Worm (Caenorhabditis elegans) whole organism, L4 larva: ENCODE results near the gene M03C11.6.

Experiments
- F37D6.2 ChIP-seq: sonication (generic microtip); optimal IDR thresholded peaks from 2 replicates; lab custom pipeline; 2016; ENCODE audit warnings: mild to moderate bottlenecking, missing genetic modification characterization, missing compliant biosample characterization
- F49E8.2 ChIP-seq: sonication (generic microtip); optimal IDR thresholded peaks from 2 replicates; lab custom pipeline; 2016; ENCODE audit warnings: missing compliant biosample characterization, mild to moderate bottlenecking, missing genetic modification characterization, borderline replicate concordance
- R02D3.7 ChIP-seq: fragments of 150-350 bp; sonication (generic microtip); optimal IDR thresholded peaks from 3 replicates; lab custom pipeline; 2014; ENCODE audit warnings: missing biosample characterization, missing genetic modification characterization
- Y5F2A.4 ChIP-seq: fragments of 200-800 bp; sonication (Bioruptor generic); optimal IDR thresholded peaks from 2 replicates; lab custom pipeline; 2018; ENCODE audit warnings: mild to moderate bottlenecking, missing genetic modification characterization, missing compliant biosample characterization
- ZK337.2 ChIP-seq: fragments of 200-800 bp; sonication (Bioruptor generic); IDR thresholded peaks from 2 replicates; pipeline ENCODE4 v1.3.6; 2022; ENCODE audit warnings: missing genetic modification reagents, missing genetic modification characterization, missing compliant biosample characterization
- ZK546.5 ChIP-seq, 2 experiments: sonication (generic microtip); optimal IDR thresholded peaks; 2 replicates each; lab custom pipeline; 2017; ENCODE audit warnings: missing biosample characterization in 2 of 2, missing genetic modification characterization in 2 of 2
- aha-1 ChIP-seq: fragments of 150-350 bp; peaks from one replicate; lab custom pipeline; 2014; ENCODE audit warnings: missing biosample characterization, missing genetic modification characterization
- aly-2 ChIP-seq: sonication (generic microtip); optimal IDR thresholded peaks from 2 replicates; lab custom pipeline; 2018; ENCODE audit warnings: missing biosample characterization, missing genetic modification characterization
- ama-1 ChIP-seq: fragments of 150-350 bp; optimal IDR thresholded peaks from 2 replicates; lab custom pipeline; 2014; ENCODE audit warnings: inconsistent platforms, mixed read lengths
- arid-1 ChIP-seq: fragments of 200-800 bp; sonication (Bioruptor generic); conservative IDR thresholded peaks from 2 replicates; pipeline ENCODE4 v1.3.6; 2022; ENCODE audit warnings: missing genetic modification reagents, missing genetic modification characterization, missing compliant biosample characterization
- ceh-20 ChIP-seq: fragments of 200-800 bp; sonication (Bioruptor generic); IDR thresholded peaks from 2 replicates; pipeline ENCODE4 v1.3.6; 2022; ENCODE audit warnings: missing genetic modification reagents, missing genetic modification characterization, missing compliant biosample characterization
- ceh-32 ChIP-seq: sonication (generic microtip); optimal IDR thresholded peaks from 2 replicates; lab custom pipeline; 2016; ENCODE audit warnings: mild to moderate bottlenecking, missing genetic modification characterization, missing compliant biosample characterization; ENCODE audit not compliant: poor library complexity
- ceh-82 ChIP-seq: sonication (generic microtip); optimal IDR thresholded peaks from 2 replicates; lab custom pipeline; 2017; ENCODE audit warnings: missing biosample characterization, missing genetic modification characterization
- ces-1 ChIP-seq: fragments of 150-350 bp; sonication (generic microtip); optimal IDR thresholded peaks from 4 replicates; lab custom pipeline; 2014; ENCODE audit warnings: missing biosample characterization, missing genetic modification reagents, missing genetic modification characterization
- cey-2 ChIP-seq: sonication (generic microtip); optimal IDR thresholded peaks from 3 replicates; lab custom pipeline; 2017; ENCODE audit warnings: missing genetic modification characterization, mild to moderate bottlenecking, missing compliant biosample characterization, antibody characterized with exemption, borderline replicate concordance; ENCODE audit not compliant: insufficient read depth
- daf-16 ChIP-seq, 3 experiments: sonication (generic microtip); optimal IDR thresholded peaks; 2 replicates each; lab custom pipeline; 2016 to 2017; ENCODE audit warnings: missing genetic modification characterization in 3 of 3, missing genetic modification reagents in 3 of 3, mild to moderate bottlenecking in 2 of 3, missing compliant biosample characterization in 2 of 3, missing biosample characterization in 1 of 3, moderate library complexity in 1 of 3
- daf-19 ChIP-seq: fragments of 200-800 bp; sonication (Bioruptor generic); conservative IDR thresholded peaks from 2 replicates; pipeline ENCODE4 v1.3.6; 2022; ENCODE audit warnings: missing genetic modification characterization, missing compliant biosample characterization
- daf-8 ChIP-seq: fragments of 200-800 bp; sonication (Bioruptor generic); IDR thresholded peaks from 2 replicates; pipeline ENCODE4 v1.3.6; 2022; ENCODE audit warnings: missing genetic modification characterization, missing compliant biosample characterization
- dmd-6 ChIP-seq: fragments of 200-800 bp; sonication (Bioruptor generic); IDR thresholded peaks from 2 replicates; pipeline ENCODE4 v1.3.6; 2022; ENCODE audit warnings: missing genetic modification reagents, missing genetic modification characterization, missing compliant biosample characterization
- dmd-9 ChIP-seq: fragments of 200-800 bp; sonication (Bioruptor generic); IDR thresholded peaks from 2 replicates; pipeline ENCODE4 v1.3.6; 2022; ENCODE audit warnings: missing genetic modification reagents, missing genetic modification characterization, missing compliant biosample characterization
- duxl-1 ChIP-seq: sonication (generic microtip); optimal IDR thresholded peaks from 2 replicates; lab custom pipeline; 2016; ENCODE audit warnings: mild to moderate bottlenecking, missing genetic modification characterization, moderate library complexity, missing compliant biosample characterization; ENCODE audit not compliant: poor library complexity
- egl-27 ChIP-seq: sonication (generic microtip); optimal IDR thresholded peaks from 3 replicates; lab custom pipeline; 2017; ENCODE audit warnings: missing biosample characterization, missing genetic modification reagents, missing genetic modification characterization
- fkh-10 ChIP-seq: fragments of 150-350 bp; optimal IDR thresholded peaks from 2 replicates; lab custom pipeline; 2014; ENCODE audit warnings: missing biosample characterization, missing genetic modification reagents, missing genetic modification characterization
- hmg-1.1 ChIP-seq: fragments of 200-800 bp; sonication (Bioruptor generic); IDR thresholded peaks from 2 replicates; pipeline ENCODE4 v1.3.6; 2022; ENCODE audit warnings: missing genetic modification reagents, missing genetic modification characterization, missing compliant biosample characterization
- jun-1 ChIP-seq: fragments of 150-350 bp; optimal IDR thresholded peaks from 2 replicates; lab custom pipeline; 2014; ENCODE audit warnings: missing biosample characterization, missing genetic modification reagents, missing genetic modification characterization
- lin-15B ChIP-seq: fragments of 150-350 bp; sonication (generic microtip); optimal IDR thresholded peaks from 3 replicates; lab custom pipeline; 2014; ENCODE audit warnings: missing biosample characterization, missing genetic modification characterization
- lin-38 ChIP-seq: fragments of 200-800 bp; sonication (Bioruptor generic); IDR thresholded peaks from 2 replicates; pipeline ENCODE4 v1.3.6; 2022; ENCODE audit warnings: missing genetic modification reagents, missing genetic modification characterization, missing compliant biosample characterization
- lir-3 ChIP-seq: sonication (generic microtip); optimal IDR thresholded peaks from 2 replicates; lab custom pipeline; 2016; ENCODE audit warnings: mild to moderate bottlenecking, missing genetic modification characterization, missing compliant biosample characterization
- lsy-2 ChIP-seq, 2 experiments: fragments of 150-350 bp in 1 of 2; sonication (generic microtip) in 1 of 2; optimal IDR thresholded peaks; 2 replicates each; lab custom pipeline; 2014 to 2017; ENCODE audit warnings: missing biosample characterization in 2 of 2, missing genetic modification characterization in 2 of 2
- madf-5 ChIP-seq, 2 experiments: fragments of 200-800 bp; sonication (Bioruptor generic); IDR thresholded peaks; 2 replicates each; pipeline ENCODE4 v1.3.6; 2022; ENCODE audit warnings: missing compliant biosample characterization in 2 of 2, missing genetic modification characterization in 2 of 2
- mdt-29 ChIP-seq: fragments of 200-800 bp; sonication (Bioruptor generic); IDR thresholded peaks from 2 replicates; pipeline ENCODE4 v1.3.6; 2022; ENCODE audit warnings: missing genetic modification reagents, missing genetic modification characterization, missing compliant biosample characterization
- mes-2 ChIP-seq: sonication (generic microtip); optimal IDR thresholded peaks from 2 replicates; lab custom pipeline; 2016; ENCODE audit warnings: missing genotype, mild to moderate bottlenecking, missing genetic modification characterization, missing compliant biosample characterization; ENCODE audit not compliant: poor library complexity, severe bottlenecking
- nhr-10 ChIP-seq: fragments of 150-350 bp; optimal IDR thresholded peaks from 2 replicates; lab custom pipeline; 2014; ENCODE audit warnings: missing biosample characterization, missing genetic modification characterization
- nhr-25 ChIP-seq: sonication (generic microtip); optimal IDR thresholded peaks from 2 replicates; lab custom pipeline; 2017; ENCODE audit warnings: missing genetic modification characterization, mild to moderate bottlenecking, missing compliant biosample characterization, antibody characterized with exemption, moderate library complexity, borderline replicate concordance; ENCODE audit not compliant: insufficient read depth
- nhr-41 ChIP-seq: fragments of 200-800 bp; sonication (Bioruptor generic); IDR thresholded peaks from 2 replicates; pipeline ENCODE4 v1.3.6; 2022; ENCODE audit warnings: missing genetic modification reagents, missing genetic modification characterization, missing compliant biosample characterization
- nhr-6 ChIP-seq: fragments of 150-350 bp; optimal IDR thresholded peaks from 2 replicates; lab custom pipeline; 2014; ENCODE audit warnings: missing biosample characterization, missing genetic modification characterization
- php-3 ChIP-seq: fragments of 200-800 bp; sonication (Bioruptor generic); IDR thresholded peaks from 2 replicates; pipeline ENCODE4 v1.3.6; 2022; ENCODE audit warnings: missing genetic modification reagents, missing genetic modification characterization, missing compliant biosample characterization
- pqm-1 ChIP-seq: sonication (generic microtip); optimal IDR thresholded peaks from 2 replicates; lab custom pipeline; 2017; ENCODE audit warnings: missing biosample characterization, missing genetic modification characterization
- rbr-2 ChIP-seq: sonication (generic microtip); optimal IDR thresholded peaks from 2 replicates; lab custom pipeline; 2016; ENCODE audit warnings: missing genotype, missing genetic modification characterization, missing compliant biosample characterization
- sdz-12 ChIP-seq: fragments of 200-800 bp; sonication (Bioruptor generic); optimal IDR thresholded peaks from 2 replicates; lab custom pipeline; 2018; ENCODE audit warnings: mild to moderate bottlenecking, missing genetic modification characterization, missing compliant biosample characterization
- set-16 ChIP-seq: fragments of 200-800 bp; sonication (Bioruptor generic); IDR thresholded peaks from 2 replicates; pipeline ENCODE4 v1.3.6; 2022; ENCODE audit warnings: missing genetic modification reagents, missing genetic modification characterization, missing compliant biosample characterization
- skn-1 ChIP-seq: fragments of 150-350 bp; optimal IDR thresholded peaks from 2 replicates; lab custom pipeline; 2014; ENCODE audit warnings: missing biosample characterization, missing genetic modification characterization
- snpc-1.2 ChIP-seq: fragments of 200-800 bp; sonication (Bioruptor generic); IDR thresholded peaks from 2 replicates; pipeline ENCODE4 v1.3.6; 2022; ENCODE audit warnings: missing genetic modification reagents, missing genetic modification characterization, missing compliant biosample characterization
- spr-3 ChIP-seq: fragments of 200-800 bp; sonication (Bioruptor generic); optimal IDR thresholded peaks from 2 replicates; lab custom pipeline; 2018; ENCODE audit warnings: mild to moderate bottlenecking, missing genetic modification characterization, missing compliant biosample characterization
- unc-130 ChIP-seq: sonication (generic microtip); optimal IDR thresholded peaks from 2 replicates; lab custom pipeline; 2016; ENCODE audit warnings: missing genetic modification reagents, missing genetic modification characterization, missing compliant biosample characterization
- vab-7 ChIP-seq: fragments of 200-800 bp; sonication (Bioruptor generic); IDR thresholded peaks from 2 replicates; pipeline ENCODE4 v1.3.6; 2022; ENCODE audit warnings: missing genetic modification reagents, missing genetic modification characterization, missing compliant biosample characterization
- zag-1 ChIP-seq: fragments of 150-350 bp; optimal IDR thresholded peaks from 2 replicates; lab custom pipeline; 2014; ENCODE audit warnings: missing biosample characterization, missing genetic modification characterization
- zfp-2 ChIP-seq: sonication (generic microtip); optimal IDR thresholded peaks from 2 replicates; lab custom pipeline; 2016; ENCODE audit warnings: mild to moderate bottlenecking, missing genetic modification characterization, missing compliant biosample characterization
- zfp-3 ChIP-seq: fragments of 200-800 bp; sonication (Bioruptor generic); conservative IDR thresholded peaks from 2 replicates; pipeline ENCODE4 v1.3.6; 2022; ENCODE audit warnings: missing genetic modification reagents, missing genetic modification characterization, missing compliant biosample characterization
- ztf-7 ChIP-seq: fragments of 150-350 bp; optimal IDR thresholded peaks from 2 replicates; lab custom pipeline; 2014; ENCODE audit warnings: missing biosample characterization, missing genetic modification characterization

M03C11.6 gene

ce11 chrIII:10461164-10461546 lies 37.3 kb upstream of the M03C11.6 start, which contains the start of gene atx-2:
Gene atx-2 (plus strand): TSS chrIII:10461389.
- peak; percentile 68 for TF ChIP-seq F49E8.2
- TF ChIP-seq set-16 (GFP tag; lab: Robert Waterston, UW), result peak; percentile 84
- TF ChIP-seq nhr-25 (tag; lab: Kevin White, UChicago), result no peak
- no peak for TF ChIP-seq ama-1 (lab: Kevin White, UChicago)
- TF ChIP-seq F37D6.2 (tag; lab: Kevin White, UChicago), result peak; percentile 66
- peak; percentile 86 for TF ChIP-seq mdt-29 (GFP tag; lab: Robert Waterston, UW)
- no peak for TF ChIP-seq daf-8
- TF ChIP-seq vab-7, result peak; percentile 97
- TF ChIP-seq zag-1 (tag; lab: Kevin White, UChicago), result no peak
- TF ChIP-seq skn-1, result peak; percentile 40
- TF ChIP-seq madf-5 (GFP tag; IDR thresholded peaks at IDR 0.05; lab: Robert Waterston, UW), result peak; percentile 44 to 93; a peak in 2 of 4 replicates
- peak; percentile 92 for TF ChIP-seq nhr-41 (GFP tag; lab: Robert Waterston, UW)
- TF ChIP-seq nhr-6, result no peak
- no peak for TF ChIP-seq zfp-2 (tag; lab: Kevin White, UChicago)
- TF ChIP-seq R02D3.7 (tag; lab: Kevin White, UChicago), result peak; percentile 31
- peak; percentile 91 for TF ChIP-seq php-3 (GFP tag; lab: Robert Waterston, UW)
- peak; percentile 31 for TF ChIP-seq fkh-10 (GFP tag; lab: Kevin White, UChicago)
- TF ChIP-seq aly-2 (tag; lab: Kevin White, UChicago), result no peak
- no peak for TF ChIP-seq ces-1 (GFP tag; lab: Kevin White, UChicago)
- TF ChIP-seq ceh-20 (GFP tag; lab: Robert Waterston, UW), result peak; percentile 92
- peak; percentile 67 for TF ChIP-seq sdz-12 (GFP tag; lab: Kevin White, UChicago)
- peak; percentile 91 for TF ChIP-seq aha-1 (tag; lab: Kevin White, UChicago)
- no peak for TF ChIP-seq ztf-7
- peak; percentile 93 for TF ChIP-seq hmg-1.1 (GFP tag; lab: Robert Waterston, UW)
- TF ChIP-seq lir-3 (tag; lab: Kevin White, UChicago), result peak; percentile 11
- TF ChIP-seq dmd-6 (GFP tag; lab: Robert Waterston, UW), result peak; percentile 87
- peak; percentile 72 for TF ChIP-seq lin-15B (tag; lab: Kevin White, UChicago)
- TF ChIP-seq dmd-9 (GFP tag; lab: Robert Waterston, UW), result peak; percentile 90
- TF ChIP-seq rbr-2, result peak; percentile 86
- TF ChIP-seq cey-2, result no peak
- TF ChIP-seq spr-3 (GFP tag; lab: Kevin White, UChicago), result peak; percentile 81
- peak; percentile 97 for TF ChIP-seq arid-1 (GFP tag; lab: Robert Waterston, UW)
- no peak for TF ChIP-seq egl-27 (tag; lab: Kevin White, UChicago)
- TF ChIP-seq daf-19 (GFP tag; lab: Robert Waterston, UW), result no peak
- TF ChIP-seq duxl-1 (tag; lab: Kevin White, UChicago), result peak; percentile 91
- TF ChIP-seq lsy-2 (tag; optimal IDR thresholded peaks at IDR 0.05; lab: Kevin White, UChicago), result peak; percentile 49 to 78
- TF ChIP-seq unc-130 (GFP tag; lab: Kevin White, UChicago), result peak; percentile 92
- TF ChIP-seq zfp-3 (GFP tag; lab: Robert Waterston, UW), result peak; percentile 80
- peak; percentile 98 for TF ChIP-seq lin-38 (GFP tag; lab: Robert Waterston, UW)
- peak in 1 of 2 experiments; percentile 30 for TF ChIP-seq ZK546.5 (tag; optimal IDR thresholded peaks at IDR 0.05; lab: Kevin White, UChicago)
- peak; percentile 75 for TF ChIP-seq Y5F2A.4 (GFP tag; lab: Kevin White, UChicago)
- no peak for TF ChIP-seq ceh-82 (tag; lab: Kevin White, UChicago)
- peak; percentile 26 for TF ChIP-seq nhr-10
- no peak for TF ChIP-seq pqm-1 (tag; lab: Kevin White, UChicago)
- no peak for TF ChIP-seq ceh-32 (tag; lab: Kevin White, UChicago)
- peak; percentile 13 to 78 for TF ChIP-seq daf-16 (GFP tag; optimal IDR thresholded peaks at IDR 0.05; lab: Kevin White, UChicago)
- peak; percentile 35 for TF ChIP-seq daf-16 (tag; optimal IDR thresholded peaks at IDR 0.05; lab: Kevin White, UChicago)
- TF ChIP-seq jun-1 (tag; lab: Kevin White, UChicago), result peak; percentile 9
- peak; percentile 97 for TF ChIP-seq mes-2
- peak; percentile 77 for TF ChIP-seq snpc-1.2 (GFP tag; lab: Robert Waterston, UW)
- peak; percentile 86 for TF ChIP-seq ZK337.2 (GFP tag; lab: Robert Waterston, UW)
